Worm (Caenorhabditis elegans): ENCODE measurements around the gene Y57E12AL.1.
A peak's percentile ranks its signal among the peaks of the same experiment; 100 is the strongest.

The Y57E12AL.1 gene

ce11 chrV:7060396-7060795 lies at the start of gene Y57E12AL.1, which contains the start of gene Y57E12AL.6:
Gene Y57E12AL.1, plus strand, starts transcription at chrV:7060530.
Gene Y57E12AL.6, minus strand, starts transcription at chrV:7060470.
- TF ChIP-seq isw-1 (GFP tag; IDR thresholded peaks at IDR 0.05) (peak; percentile 60), aha-1 (tag; optimal IDR thresholded peaks at IDR 0.05) (no peak), nhr-20 (tag; optimal IDR thresholded peaks at IDR 0.05) (peak; percentile 93), tlp-1 (tag; optimal IDR thresholded peaks at IDR 0.05) (no peak), C34B4.2 (tag; optimal IDR thresholded peaks at IDR 0.05) (no peak), unc-30 (tag; optimal IDR thresholded peaks at IDR 0.05) (no peak), Y116A8C.19 (tag; optimal IDR thresholded peaks at IDR 0.05; ENCODE audit: borderline replicate concordance) (no peak), dsc-1 (tag; optimal IDR thresholded peaks at IDR 0.05) (peak; percentile 73), grh-1 (GFP tag; IDR thresholded peaks at IDR 0.05) (peak; percentile 84), xbp-1 (tag; optimal IDR thresholded peaks at IDR 0.05) (peak; percentile 87), tbx-2 (tag; optimal IDR thresholded peaks at IDR 0.05) (peak; percentile 83), hlh-4 (tag; optimal IDR thresholded peaks at IDR 0.05) (no peak), nhr-77 (tag; optimal IDR thresholded peaks at IDR 0.05) (peak; percentile 49), pax-3 (tag; optimal IDR thresholded peaks at IDR 0.05) (no peak), nhr-19 (GFP tag; conservative IDR thresholded peaks at IDR 0.05) (peak; percentile 85), alr-1 (tag; optimal IDR thresholded peaks at IDR 0.05; ENCODE audit: borderline replicate concordance) (no peak), nhr-12 (tag; optimal IDR thresholded peaks at IDR 0.05) (no peak), mab-9 (GFP tag; IDR thresholded peaks at IDR 0.05) (peak; percentile 46; the same call in 1 of the 2 replicates), ceh-8 (GFP tag; optimal IDR thresholded peaks at IDR 0.05) (peak; percentile 13), swsn-7 (tag; optimal IDR thresholded peaks at IDR 0.05) (peak; percentile 86), unc-86 (tag; optimal IDR thresholded peaks at IDR 0.05) (peak; percentile 47), hpl-2 (GFP tag; optimal IDR thresholded peaks at IDR 0.05) (peak; percentile 16), pag-3 (tag; optimal IDR thresholded peaks at IDR 0.05; ENCODE audit: borderline replicate concordance, insufficient read depth) (no peak), vab-15 (tag; optimal IDR thresholded peaks at IDR 0.05) (no peak), lin-14 (GFP tag; optimal IDR thresholded peaks at IDR 0.05) (peak; percentile 87), ama-1 (optimal IDR thresholded peaks at IDR 0.05) (peak; percentile 17), zip-4 (GFP tag; optimal IDR thresholded peaks at IDR 0.05) (no peak), ces-1 (GFP tag; optimal IDR thresholded peaks at IDR 0.05) (no peak), blmp-1 (tag; optimal IDR thresholded peaks at IDR 0.05) (peak; percentile 76), ztf-11 (tag; optimal IDR thresholded peaks at IDR 0.05) (no peak), dpl-1 (GFP tag; optimal IDR thresholded peaks at IDR 0.05) (peak; percentile 77 to 87 (median 84)), ceh-63 (GFP tag; optimal IDR thresholded peaks at IDR 0.05) (no peak), egl-13 (tag; optimal IDR thresholded peaks at IDR 0.05) (peak; percentile 13), lin-35 (GFP tag; optimal IDR thresholded peaks at IDR 0.05) (peak; percentile 81 to 92), efl-1 (optimal IDR thresholded peaks at IDR 0.05) (peak; percentile 85 to 86), efl-1 (GFP tag; optimal IDR thresholded peaks at IDR 0.05 in 1 of 2) (peak; percentile 81 to 98), F16B12.6 (tag; optimal IDR thresholded peaks at IDR 0.05) (peak; percentile 41), fkh-4 (tag; optimal IDR thresholded peaks at IDR 0.05; ENCODE audit: borderline replicate concordance) (peak; percentile 16), sup-37 (GFP tag; optimal IDR thresholded peaks at IDR 0.05) (peak; percentile 29), pqm-1 (tag; optimal IDR thresholded peaks at IDR 0.05) (no peak), ceh-90 (tag; optimal IDR thresholded peaks at IDR 0.05) (no peak), lin-39 (tag; optimal IDR thresholded peaks at IDR 0.05) (peak; percentile 39), zag-1 (tag; optimal IDR thresholded peaks at IDR 0.05) (no peak), C16A3.4 (tag; optimal IDR thresholded peaks at IDR 0.05) (peak; percentile 89), snu-23 (GFP tag; optimal IDR thresholded peaks at IDR 0.05) (peak; percentile 94), nhr-90 (tag; optimal IDR thresholded peaks at IDR 0.05; ENCODE audit: poor library complexity) (peak; percentile 89), nhr-28 (tag; optimal IDR thresholded peaks at IDR 0.05) (no peak), fkh-8 (tag; optimal IDR thresholded peaks at IDR 0.05) (peak; percentile 75), nhr-85 (tag) (peak; percentile 95), aly-2 (tag; optimal IDR thresholded peaks at IDR 0.05) (peak; percentile 61), ceh-82 (tag; optimal IDR thresholded peaks at IDR 0.05) (peak; percentile 78 to 88 (median 79)), snpc-4 (tag; optimal IDR thresholded peaks at IDR 0.05) (peak; percentile 89), lir-3 (tag; optimal IDR thresholded peaks at IDR 0.05; ENCODE audit: poor library complexity) (peak; percentile 41)
